Worm (Caenorhabditis elegans) whole organism, dauer: Measurements from ENCODE around the gene ptp-4A2.

Source experiments
- unc-62 ChIP-seq: sonication (generic microtip); optimal IDR thresholded peaks from 2 replicates; lab custom pipeline; 2017; ENCODE audit warnings: missing biosample characterization, missing genetic modification reagents, missing genetic modification characterization

ptp-4A2 gene

ce11 chrX:3943213-3943612 is at the start of gene ptp-4A2:
ptp-4A2 (minus strand) TSS chrX:3943313.
- no peak for TF ChIP-seq unc-62

- no peak for TF ChIP-seq unc-62
Observed at ce11 chrX:3991652-3992051, 48.5 kb upstream of the ptp-4A2 start.

ce11 chrX:3990941-3991340 is 47.8 kb upstream of the ptp-4A2 start:
- TF ChIP-seq unc-62, result no peak

- TF ChIP-seq unc-62, result no peak
Observed at ce11 chrX:3990495-3990894, 47.4 kb upstream of the ptp-4A2 start.

- no peak for TF ChIP-seq unc-62
Observed at ce11 chrX:3988575-3988974, 45.5 kb upstream of the ptp-4A2 start.

- no peak for TF ChIP-seq unc-62
Observed at ce11 chrX:3982370-3982769, 39.3 kb upstream of the ptp-4A2 start.

- TF ChIP-seq unc-62, result no peak
Observed at ce11 chrX:3979146-3979545, 36.0 kb upstream of the ptp-4A2 start.

- TF ChIP-seq unc-62, result no peak
Observed at ce11 chrX:3977271-3977670, 34.2 kb upstream of the ptp-4A2 start.

- TF ChIP-seq unc-62, result no peak
Observed at ce11 chrX:3976755-3977154, 33.6 kb upstream of the ptp-4A2 start.

ce11 chrX:3974160-3974559 is 31.0 kb upstream of the ptp-4A2 start:
- no peak for TF ChIP-seq unc-62

ce11 chrX:3973534-3973933 is 30.4 kb upstream of the ptp-4A2 start, which contains the start of gene C16B8.4:
C16B8.4 (minus strand) TSS chrX:3973634.
- no peak for TF ChIP-seq unc-62

- TF ChIP-seq unc-62, result no peak
Observed at ce11 chrX:3970786-3971185, 27.7 kb upstream of the ptp-4A2 start.

- no peak for TF ChIP-seq unc-62
Observed at ce11 chrX:3969980-3970403, 26.9 kb upstream of the ptp-4A2 start.

ce11 chrX:3969353-3969752 is 26.2 kb upstream of the ptp-4A2 start:
- no peak for TF ChIP-seq unc-62

ce11 chrX:3968209-3968960 is 25.3 kb upstream of the ptp-4A2 start, which contains the start of gene C16B8.3:
C16B8.3 (minus strand) TSS chrX:3968634.
- TF ChIP-seq unc-62, result no peak

- TF ChIP-seq unc-62, result no peak
Observed at ce11 chrX:3966332-3966731, 23.2 kb upstream of the ptp-4A2 start, which contains the start of gene C16B8.2. C16B8.2 (minus strand) TSS chrX:3966432.

ce11 chrX:3960345-3960744 is 17.2 kb upstream of the ptp-4A2 start:
- TF ChIP-seq unc-62, result no peak

- TF ChIP-seq unc-62, result no peak
Observed at ce11 chrX:3959221-3959620, 16.1 kb upstream of the ptp-4A2 start.

- TF ChIP-seq unc-62, result no peak
Observed at ce11 chrX:3958252-3958651, 15.1 kb upstream of the ptp-4A2 start, which contains the start of gene lin-18. lin-18 (plus strand) TSS chrX:3958552.
